Worm (Caenorhabditis elegans) whole organism, L2 larva: ENCODE results near the gene srh-22.

ENCODE experiments used
- blmp-1 ChIP-seq: sonication (generic microtip); optimal IDR thresholded peaks from 2 replicates; lab custom pipeline; 2017; ENCODE audit warnings: missing genetic modification characterization, mild to moderate bottlenecking, missing compliant biosample characterization, antibody characterized with exemption, moderate library complexity; ENCODE audit not compliant: insufficient read depth
- elt-3 ChIP-seq: sonication (generic microtip); optimal IDR thresholded peaks from 2 replicates; lab custom pipeline; 2017; ENCODE audit warnings: missing biosample characterization, missing genetic modification characterization
- lin-39 ChIP-seq: fragments of 150-350 bp; optimal IDR thresholded peaks from 2 replicates; lab custom pipeline; 2014; ENCODE audit warnings: missing biosample characterization, missing genetic modification reagents, missing genetic modification characterization
- nhr-11 ChIP-seq: fragments of 150-350 bp; optimal IDR thresholded peaks from 2 replicates; lab custom pipeline; 2014; ENCODE audit warnings: missing biosample characterization, missing genetic modification characterization

DNA sequence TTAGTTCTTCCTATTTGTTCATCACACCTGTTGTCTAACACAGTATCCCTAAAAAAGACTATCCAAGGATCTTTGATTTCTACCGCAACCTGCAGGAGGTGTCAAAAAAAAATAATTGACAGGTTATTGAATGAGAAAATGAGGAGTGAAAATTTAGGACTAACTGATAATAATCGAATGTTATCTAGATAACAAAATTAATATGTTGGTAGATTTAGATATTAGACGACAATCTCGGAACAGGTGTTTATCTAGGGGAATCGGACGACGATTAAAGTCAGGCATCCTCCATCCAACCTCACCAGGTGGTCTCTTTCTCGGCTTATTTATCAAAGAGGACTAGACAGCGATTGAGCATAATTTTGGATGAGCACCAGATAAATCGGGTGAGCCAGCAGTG lies 46.7 kb downstream of the srh-22 start:
- no peak for TF ChIP-seq nhr-11 (tag; lab: Kevin White, UChicago)
- no peak for TF ChIP-seq blmp-1 (tag; lab: Kevin White, UChicago)
- no peak for TF ChIP-seq elt-3 (tag; lab: Kevin White, UChicago)
- no peak for TF ChIP-seq lin-39 (tag; lab: Kevin White, UChicago)
